Fruit fly (Drosophila melanogaster) ovary, adult (tissue): ENCODE measurements around the gene CG13272.

ENCODE experiments used
- CG17801 ChIP-seq: fragments of 200-800 bp; optimal IDR thresholded peaks from 2 replicates; lab custom pipeline; 2019; ENCODE audit warnings: missing biosample characterization, mild to moderate bottlenecking, missing genetic modification characterization, moderate library complexity; ENCODE audit not compliant: partially characterized antibody

Gene CG13272

DNA sequence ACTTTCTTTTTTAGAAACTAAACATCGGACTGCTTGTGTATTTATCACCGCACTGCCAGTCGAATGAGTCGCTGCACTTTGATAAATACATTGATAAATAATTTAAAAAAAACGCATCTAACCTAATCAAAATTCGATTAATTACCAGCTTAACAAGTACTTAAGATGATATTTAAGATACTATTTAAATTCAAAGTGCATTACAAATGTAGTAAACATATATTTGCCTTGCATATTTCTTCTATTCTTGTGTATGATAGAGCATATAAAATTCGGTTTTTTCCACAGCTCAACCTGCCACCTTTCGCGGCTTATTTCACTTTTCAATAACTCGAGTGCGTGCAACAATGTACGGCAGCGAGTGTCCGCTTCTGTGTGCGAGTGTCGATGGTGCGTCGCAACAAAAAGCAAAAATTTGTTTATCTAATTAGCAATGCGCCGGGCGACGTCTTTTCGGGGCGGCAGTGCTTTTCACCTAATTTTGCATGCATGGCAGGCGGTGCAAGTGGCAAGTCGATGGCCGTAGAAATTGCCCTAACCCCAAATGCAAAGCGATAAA lies at the start of gene CG13272:
CG13272 (plus strand) TSS at position 509 of the 559 bp plus-strand sequence.
- TF ChIP-seq CG17801 (GFP tag; lab: Kevin White, UChicago), result no peak

- TF ChIP-seq CG17801 (GFP tag; lab: Kevin White, UChicago), result no peak
Observed at dm6 chr2L:16760504-16761417, 43.9 kb upstream of the CG13272 start, which contains the start of gene ppk17. ppk17 (minus strand) TSS chr2L:16760554.

- no peak for TF ChIP-seq CG17801 (GFP tag; lab: Kevin White, UChicago)
Observed at dm6 chr2L:16761891-16762290, 42.8 kb upstream of the CG13272 start.

- TF ChIP-seq CG17801 (GFP tag; lab: Kevin White, UChicago), result no peak
Observed at dm6 chr2L:16764480-16764879, 40.2 kb upstream of the CG13272 start.

DNA sequence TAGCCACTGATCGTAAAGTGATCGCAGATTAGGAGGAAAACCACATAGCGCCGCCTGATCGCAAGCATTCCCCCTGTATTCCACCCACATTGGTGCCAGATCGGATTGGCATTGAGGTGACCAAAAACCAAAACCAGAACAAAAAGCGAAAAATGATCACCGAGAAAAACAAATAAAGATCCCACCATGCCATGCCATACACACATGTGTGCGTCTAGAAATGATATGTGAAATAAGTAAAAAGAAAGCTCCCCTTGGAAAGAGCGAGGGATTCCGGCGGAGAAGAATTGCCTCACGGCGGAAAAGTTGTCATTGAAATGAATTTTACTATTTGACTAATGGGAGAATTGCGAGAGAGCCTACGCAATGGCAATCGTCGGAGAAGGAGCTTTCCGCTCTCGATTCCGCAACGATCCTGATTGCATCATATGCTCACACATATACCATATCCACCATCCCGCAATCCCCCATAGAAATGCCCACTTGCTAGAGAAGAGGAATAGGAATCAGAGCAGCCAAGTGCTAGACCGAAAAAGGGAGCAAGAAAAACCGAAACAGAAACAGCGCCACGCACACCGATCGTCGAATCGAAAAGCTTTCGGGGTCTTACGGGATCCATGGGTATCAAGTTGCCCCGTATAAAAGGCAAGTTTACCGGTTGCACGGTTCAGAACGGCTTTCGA lies 38.5 kb upstream of the CG13272 start, which contains the start of gene Mhc:
Mhc (plus strand) TSS at position 497 of the 683 bp plus-strand sequence.
- no peak for TF ChIP-seq CG17801 (GFP tag; lab: Kevin White, UChicago)

DNA sequence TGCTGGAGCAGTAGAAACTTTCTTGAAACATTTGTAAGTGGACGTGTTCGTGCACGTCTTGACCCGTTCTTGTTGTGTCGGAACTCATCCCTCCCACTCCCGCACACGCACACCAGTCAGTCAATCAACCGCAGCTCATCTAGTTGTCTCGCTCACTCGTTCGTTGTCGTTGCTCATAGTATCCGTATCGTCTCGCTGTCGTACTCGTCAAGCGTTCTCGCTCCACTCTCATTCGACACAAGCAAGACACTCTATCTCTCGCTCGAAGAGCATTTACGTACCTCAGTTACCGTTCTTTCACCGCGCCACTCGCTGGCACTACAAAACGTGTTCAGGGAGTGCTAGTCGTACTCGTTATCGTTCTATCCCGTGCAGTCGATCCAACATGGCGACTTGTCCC lies 17.1 kb upstream of the CG13272 start:
- no peak for TF ChIP-seq CG17801 (GFP tag; lab: Kevin White, UChicago)

- TF ChIP-seq CG17801 (GFP tag; lab: Kevin White, UChicago), result no peak
Observed at dm6 chr2L:16788885-16789284, 15.8 kb upstream of the CG13272 start.

DNA sequence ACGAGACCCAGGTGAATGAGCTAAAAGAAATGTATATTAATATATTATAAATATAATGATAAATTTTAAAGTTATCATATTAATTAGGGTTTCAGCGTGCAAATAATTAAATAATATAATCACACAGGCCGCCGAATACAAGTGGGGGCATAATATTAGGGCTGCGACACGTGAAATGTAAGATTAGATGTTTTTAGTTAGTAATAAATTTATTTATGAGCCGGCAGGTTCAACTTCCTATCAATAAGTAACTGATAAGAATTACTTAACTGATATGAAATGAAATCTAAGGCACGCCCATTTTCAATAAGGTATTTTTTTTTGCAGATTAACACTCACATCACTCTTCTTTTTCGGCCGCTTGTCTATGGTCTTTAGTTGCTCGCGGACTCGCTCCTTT lies 14.8 kb upstream of the CG13272 start:
- TF ChIP-seq CG17801 (GFP tag; lab: Kevin White, UChicago), result no peak

dm6 chr2L:16790671-16791270 lies 13.9 kb upstream of the CG13272 start, which contains the start of gene Cyt-b5-r:
Cyt-b5-r (minus strand) TSS chr2L:16790721.
- no peak for TF ChIP-seq CG17801 (GFP tag; lab: Kevin White, UChicago)

- no peak for TF ChIP-seq CG17801 (GFP tag; lab: Kevin White, UChicago)
Observed at dm6 chr2L:16791345-16791744, 13.3 kb upstream of the CG13272 start, which contains the start of gene CG17928. CG17928 (plus strand) TSS chr2L:16791568.

- no peak for TF ChIP-seq CG17801 (GFP tag; lab: Kevin White, UChicago)
Observed at dm6 chr2L:16793970-16794369, 10.7 kb upstream of the CG13272 start, which contains the start of gene Ugt37C2. Ugt37C2 (plus strand) TSS chr2L:16794211.

dm6 chr2L:16796104-16796645 lies 8.5 kb upstream of the CG13272 start, which contains the start of gene Ugt37E1:
Ugt37E1 (plus strand) TSS chr2L:16796595.
- no peak for TF ChIP-seq CG17801 (GFP tag; lab: Kevin White, UChicago)

DNA sequence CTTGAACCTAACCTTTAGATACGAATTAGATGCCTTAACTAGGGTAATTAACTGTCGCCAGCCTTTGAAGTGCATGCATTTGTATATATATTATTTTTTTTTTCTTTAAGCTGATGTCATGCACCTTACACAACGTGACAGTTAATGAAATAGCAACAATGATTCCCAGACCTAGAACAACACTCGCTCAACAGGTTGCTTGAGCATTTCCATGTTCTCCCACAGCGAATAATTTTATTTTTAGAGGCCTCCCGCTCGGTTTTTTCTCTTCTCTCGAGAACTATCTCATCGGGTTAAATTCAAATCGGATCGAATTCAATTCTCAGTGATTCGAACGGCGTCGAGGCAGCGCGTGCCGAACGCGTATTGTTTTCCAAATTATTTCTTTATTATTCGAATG lies 6.0 kb upstream of the CG13272 start, which contains the start of gene Ugt37D1:
Ugt37D1 (plus strand) TSS at position 321 of the 400 bp plus-strand sequence.
- TF ChIP-seq CG17801 (GFP tag; lab: Kevin White, UChicago), result no peak

DNA sequence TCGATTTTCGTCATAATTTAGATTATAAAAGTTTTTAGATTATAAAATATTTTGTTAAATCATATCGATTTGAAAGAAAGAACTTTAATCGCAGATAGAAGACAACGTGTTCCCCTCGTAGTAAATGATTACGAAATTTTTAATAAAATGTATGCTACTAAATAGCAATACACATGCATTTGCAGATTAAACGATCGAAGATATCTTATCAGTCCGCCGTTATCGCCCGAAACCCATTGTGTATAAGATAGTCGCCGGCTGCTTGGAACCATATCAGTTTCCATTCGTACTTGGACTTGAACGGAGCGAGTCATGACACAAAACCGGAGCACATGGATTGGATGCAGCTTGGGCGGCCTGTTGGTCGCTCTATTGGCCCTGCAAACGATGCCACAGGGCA lies 5.2 kb upstream of the CG13272 start:
- no peak for TF ChIP-seq CG17801 (GFP tag; lab: Kevin White, UChicago)
